Worm (Caenorhabditis elegans): ENCODE measurements around the gene srb-5.

- TF ChIP-seq ref-2 (tag; optimal IDR thresholded peaks at IDR 0.05) (no peak), pqm-1 (tag; optimal IDR thresholded peaks at IDR 0.05) (no peak), fkh-10 (GFP tag; optimal IDR thresholded peaks at IDR 0.05) (no peak), ceh-6 (GFP tag; optimal IDR thresholded peaks at IDR 0.05) (no peak), zip-5 (tag; optimal IDR thresholded peaks at IDR 0.05) (no peak), elt-2 (tag; optimal IDR thresholded peaks at IDR 0.05) (no peak), pha-2 (tag; optimal IDR thresholded peaks at IDR 0.05) (no peak), T23F11.4 (GFP tag; optimal IDR thresholded peaks at IDR 0.05) (no peak), ama-1 (optimal IDR thresholded peaks at IDR 0.05) (no peak), K02D7.2 (tag; optimal IDR thresholded peaks at IDR 0.05) (no peak), pros-1 (tag; optimal IDR thresholded peaks at IDR 0.05) (no peak)
Measured at ce11 chrII:5186870-5187269, 23.7 kb upstream of the srb-5 start.

Measured in whole organism, late embryonic.